Worm (Caenorhabditis elegans) whole organism, L4/young adult: ENCODE results near the gene eif-1.

Source experiments
- W03F9.2 ChIP-seq: fragments of 150-350 bp; optimal IDR thresholded peaks from 2 replicates; lab custom pipeline; 2014; ENCODE audit warnings: missing biosample characterization, missing genetic modification characterization
- dao-5 ChIP-seq: sonication (generic microtip); optimal IDR thresholded peaks from 2 replicates; lab custom pipeline; 2016; ENCODE audit warnings: missing genotype, missing genetic modification characterization, moderate library complexity, missing compliant biosample characterization
- him-1 ChIP-seq: sonication (generic microtip); optimal IDR thresholded peaks from 2 replicates; lab custom pipeline; 2016; ENCODE audit warnings: missing genotype, missing genetic modification reagents, missing genetic modification characterization, missing compliant biosample characterization

DNA sequence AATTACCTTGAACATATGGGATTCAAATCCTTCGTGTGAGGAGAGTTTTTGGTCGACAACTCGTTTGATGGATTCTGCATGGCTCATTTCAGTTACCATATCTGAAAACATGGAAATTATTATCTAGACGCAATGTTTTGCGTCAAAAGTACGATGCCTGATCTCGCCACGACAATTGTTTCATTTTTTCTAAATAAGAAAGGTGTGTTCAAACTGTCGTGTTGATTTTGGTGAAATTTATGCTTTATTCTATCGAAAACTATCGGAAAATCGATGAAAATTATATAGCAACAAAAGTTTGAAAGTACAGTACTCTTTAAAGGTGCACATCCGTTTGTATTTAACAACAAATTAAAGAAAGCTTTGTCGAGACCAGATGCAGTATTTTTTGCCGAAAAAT lies 52.3 kb downstream of the eif-1 start, which contains the start of gene cblc-1:
- TF ChIP-seq W03F9.2: no peak
- TF ChIP-seq him-1: no peak
- TF ChIP-seq dao-5 (tag; lab: Kevin White, UChicago): no peak
